Worm (Caenorhabditis elegans) whole organism, L4/young adult: ENCODE data around the gene rpl-42.

Source experiments
- W03F9.2 ChIP-seq: fragments of 150-350 bp; optimal IDR thresholded peaks from 2 replicates; lab custom pipeline; 2014; ENCODE audit warnings: missing biosample characterization, missing genetic modification characterization
- him-1 ChIP-seq: sonication (generic microtip); optimal IDR thresholded peaks from 2 replicates; lab custom pipeline; 2016; ENCODE audit warnings: missing genotype, missing genetic modification reagents, missing genetic modification characterization, missing compliant biosample characterization

DNA sequence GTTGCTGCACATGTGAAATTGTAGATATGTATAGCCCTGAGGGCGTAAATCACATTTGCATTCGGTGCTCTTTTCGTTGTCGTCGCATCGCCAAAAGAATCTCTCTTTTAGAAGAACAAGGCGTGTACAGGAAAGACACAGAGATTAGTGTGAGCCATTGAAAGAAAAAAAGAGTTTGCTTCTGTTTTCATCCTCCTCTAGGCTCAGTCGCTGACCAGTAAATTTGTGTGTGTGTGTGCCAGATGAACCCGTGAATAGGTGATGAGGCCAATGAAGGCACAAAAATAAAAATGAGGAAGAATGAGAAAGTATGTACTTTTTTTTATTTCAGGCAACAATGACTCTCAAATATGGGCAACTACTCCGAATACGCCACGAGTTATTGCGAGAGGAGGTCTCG, 19.9 kb downstream of the rpl-42 start, which contains the start of gene mat-2:
- TF ChIP-seq W03F9.2 (tag; lab: Kevin White, UChicago) (no peak), him-1 (tag; lab: Kevin White, UChicago) (no peak)
